Fruit fly (Drosophila melanogaster) whole organism, embryonic: ENCODE data around the gene Pvr.
A peak's percentile ranks its signal among the peaks of the same experiment; 100 is the strongest.

ENCODE experiments used
- CG10147 ChIP-seq: fragments of 200-800 bp; sonication (Bioruptor generic); optimal IDR thresholded peaks from 2 replicates; lab custom pipeline; 2019; ENCODE audit warnings: missing biosample characterization, mild to moderate bottlenecking, missing genetic modification characterization, moderate library complexity
- CG10979 ChIP-seq: fragments of 200-800 bp; sonication (Bioruptor generic); optimal IDR thresholded peaks from 2 replicates; lab custom pipeline; 2018; ENCODE audit warnings: missing biosample characterization, mild to moderate bottlenecking, missing genetic modification characterization, moderate library complexity
- CG13287 ChIP-seq: fragments of 200-800 bp; sonication (Bioruptor generic); IDR thresholded peaks from 2 replicates; pipeline ENCODE4 v1.3.6; 2022; ENCODE audit warnings: missing biosample characterization, missing genetic modification characterization; ENCODE audit not compliant: partially characterized antibody
- CG16779 ChIP-seq: fragments of 200-800 bp; sonication (Bioruptor generic); IDR thresholded peaks from 2 replicates; pipeline ENCODE4 v1.3.6; 2022; ENCODE audit warnings: missing biosample characterization, missing genetic modification characterization
- CG16813 ChIP-seq: fragments of 200-800 bp; sonication (Bioruptor generic); IDR thresholded peaks from 3 replicates; pipeline ENCODE4 v1.3.6; 2022; ENCODE audit warnings: missing biosample characterization, missing genetic modification characterization; ENCODE audit not compliant: partially characterized antibody
- CG16815 ChIP-seq: fragments of 200-800 bp; sonication (Bioruptor generic); optimal IDR thresholded peaks from 3 replicates; lab custom pipeline; 2017; ENCODE audit warnings: missing biosample characterization, mild to moderate bottlenecking, missing genetic modification characterization
- CG16863 ChIP-seq: fragments of 200-800 bp; sonication (Bioruptor generic); optimal IDR thresholded peaks from 3 replicates; lab custom pipeline; 2016; ENCODE audit warnings: missing biosample characterization, missing genetic modification characterization
- CG17829 ChIP-seq: fragments of 200-800 bp; optimal IDR thresholded peaks from 2 replicates; lab custom pipeline; 2019; ENCODE audit warnings: missing biosample characterization, mild to moderate bottlenecking, missing genetic modification characterization, moderate library complexity
- CG1832 ChIP-seq: fragments of 200-800 bp; sonication (Bioruptor generic); optimal IDR thresholded peaks from 2 replicates; lab custom pipeline; 2017; ENCODE audit warnings: missing biosample characterization, mild to moderate bottlenecking, missing genetic modification characterization, inconsistent platforms
- CG3065 ChIP-seq: fragments of 200-800 bp; sonication (Bioruptor generic); optimal IDR thresholded peaks from 2 replicates; lab custom pipeline; 2016; ENCODE audit warnings: missing biosample characterization, missing genetic modification characterization
- CG31365 ChIP-seq: fragments of 200-800 bp; sonication (Bioruptor generic); optimal IDR thresholded peaks from 2 replicates; lab custom pipeline; 2018; ENCODE audit warnings: missing biosample characterization, mild to moderate bottlenecking, missing genetic modification characterization
- CG3995 ChIP-seq: fragments of 200-800 bp; sonication (Bioruptor generic); optimal IDR thresholded peaks from 3 replicates; lab custom pipeline; 2016; ENCODE audit warnings: missing biosample characterization, missing genetic modification characterization
- CG4328 ChIP-seq: fragments of 200-800 bp; sonication (Bioruptor generic); optimal IDR thresholded peaks from 3 replicates; lab custom pipeline; 2017; ENCODE audit warnings: missing biosample characterization, missing genetic modification reagents, missing genetic modification characterization
- CG43689 ChIP-seq: fragments of 200-800 bp; sonication (Bioruptor generic); IDR thresholded peaks from 2 replicates; pipeline ENCODE4 v1.3.6; 2022; ENCODE audit warnings: missing biosample characterization, missing genetic modification characterization
- CG4404 ChIP-seq: fragments of 200-800 bp; sonication (Bioruptor generic); IDR thresholded peaks from 2 replicates; pipeline ENCODE4 v1.3.6; 2022; ENCODE audit warnings: missing biosample characterization, missing genetic modification characterization
- CG4424 ChIP-seq: fragments of 200-800 bp; sonication (Bioruptor generic); optimal IDR thresholded peaks from 3 replicates; lab custom pipeline; 2016; ENCODE audit warnings: missing biosample characterization, missing genetic modification characterization
- CG7357 ChIP-seq: fragments of 200-800 bp; sonication (Bioruptor generic); IDR thresholded peaks from 3 replicates; pipeline ENCODE4 v1.3.6; 2022; ENCODE audit warnings: missing biosample characterization, missing genetic modification characterization
- CG8924 ChIP-seq: fragments of 200-800 bp; optimal IDR thresholded peaks from 3 replicates; lab custom pipeline; 2019; ENCODE audit warnings: missing biosample characterization, mild to moderate bottlenecking, missing genetic modification characterization, moderate library complexity
- CG9215 ChIP-seq: fragments of 200-800 bp; sonication (Bioruptor generic); IDR thresholded peaks from 2 replicates; pipeline ENCODE4 v1.3.6; 2022; ENCODE audit warnings: missing biosample characterization, missing genetic modification characterization
- CG9437 ChIP-seq: fragments of 200-800 bp; sonication (Bioruptor generic); optimal IDR thresholded peaks from 2 replicates; lab custom pipeline; 2018; ENCODE audit warnings: missing biosample characterization, mild to moderate bottlenecking, missing genetic modification characterization
- D19A ChIP-seq: fragments of 200-800 bp; optimal IDR thresholded peaks from 3 replicates; lab custom pipeline; 2019; ENCODE audit warnings: missing biosample characterization, mild to moderate bottlenecking, missing genetic modification characterization, moderate library complexity
- D19B ChIP-seq: fragments of 200-800 bp; sonication (Bioruptor generic); optimal IDR thresholded peaks from 2 replicates; lab custom pipeline; 2017; ENCODE audit warnings: missing biosample characterization, mild to moderate bottlenecking, missing genetic modification characterization
- Deaf1 ChIP-seq: fragments of 200-800 bp; optimal IDR thresholded peaks from 3 replicates; lab custom pipeline; 2019; ENCODE audit warnings: missing biosample characterization, mild to moderate bottlenecking, missing genetic modification characterization, moderate library complexity
- Drgx ChIP-seq: fragments of 200-800 bp; sonication (Bioruptor generic); IDR thresholded peaks from 2 replicates; pipeline ENCODE4 v1.3.6; 2022; ENCODE audit warnings: missing biosample characterization, missing genetic modification characterization
- Ets65A ChIP-seq: fragments of 200-800 bp; sonication (Bioruptor generic); peaks from one replicate; lab custom pipeline; 2016; ENCODE audit warnings: missing biosample characterization, missing genetic modification characterization
- Fer3 ChIP-seq: fragments of 200-800 bp; sonication (Bioruptor generic); optimal IDR thresholded peaks from 2 replicates; lab custom pipeline; 2018; ENCODE audit warnings: missing biosample characterization, mild to moderate bottlenecking, missing genetic modification characterization, moderate library complexity
- HHEX ChIP-seq: fragments of 200-800 bp; sonication (Bioruptor generic); optimal IDR thresholded peaks from 3 replicates; lab custom pipeline; 2017; ENCODE audit warnings: missing biosample characterization, mild to moderate bottlenecking, missing genetic modification characterization, missing genetic modification reagents
- Jarid2 ChIP-seq: fragments of 200-800 bp; sonication (Bioruptor generic); optimal IDR thresholded peaks from 3 replicates; lab custom pipeline; 2017; ENCODE audit warnings: mild to moderate bottlenecking, missing biosample characterization, missing genetic modification reagents, missing genetic modification characterization
- MESR4 ChIP-seq: fragments of 200-800 bp; sonication (Bioruptor generic); optimal IDR thresholded peaks from 2 replicates; lab custom pipeline; 2018; ENCODE audit warnings: missing biosample characterization, mild to moderate bottlenecking, missing genetic modification characterization, moderate library complexity
- Oaz ChIP-seq: fragments of 200-800 bp; sonication (Bioruptor generic); IDR thresholded peaks from 2 replicates; pipeline ENCODE4 v1.3.6; 2022; ENCODE audit warnings: missing biosample characterization, missing genetic modification characterization
- Usf ChIP-seq: fragments of 200-800 bp; sonication (Bioruptor generic); optimal IDR thresholded peaks from 2 replicates; lab custom pipeline; 2017; ENCODE audit warnings: missing genotype, missing biosample characterization, missing genetic modification characterization
- ara ChIP-seq: fragments of 200-800 bp; sonication (Bioruptor generic); IDR thresholded peaks from 2 replicates; pipeline ENCODE4 v1.3.6; 2022; ENCODE audit warnings: missing biosample characterization, missing genetic modification characterization
- bigmax ChIP-seq: fragments of 200-800 bp; sonication (Bioruptor generic); optimal IDR thresholded peaks from 2 replicates; lab custom pipeline; 2018; ENCODE audit warnings: missing biosample characterization, mild to moderate bottlenecking, missing genetic modification characterization
- cato ChIP-seq: fragments of 200-800 bp; sonication (Bioruptor generic); optimal IDR thresholded peaks from 2 replicates; lab custom pipeline; 2016; ENCODE audit warnings: missing biosample characterization, missing genetic modification characterization, borderline replicate concordance
- caup ChIP-seq: fragments of 200-800 bp; sonication (Bioruptor generic); optimal IDR thresholded peaks from 3 replicates; lab custom pipeline; 2017; ENCODE audit warnings: missing biosample characterization, mild to moderate bottlenecking, missing genetic modification characterization, moderate library complexity; ENCODE audit not compliant: severe bottlenecking
- chif ChIP-seq, 2 experiments: fragments of 200-800 bp; sonication (Bioruptor generic); optimal IDR thresholded peaks; 3 replicates each; lab custom pipeline; 2016; ENCODE audit warnings: missing biosample characterization in 2 of 2, missing genetic modification characterization in 2 of 2
- dmrt11E ChIP-seq: fragments of 200-800 bp; sonication (Bioruptor generic); optimal IDR thresholded peaks from 3 replicates; lab custom pipeline; 2018; ENCODE audit warnings: missing biosample characterization, mild to moderate bottlenecking, missing genetic modification characterization, moderate library complexity
- fd3F ChIP-seq: fragments of 200-800 bp; sonication (Bioruptor generic); optimal IDR thresholded peaks from 2 replicates; lab custom pipeline; 2018; ENCODE audit warnings: missing biosample characterization, mild to moderate bottlenecking, missing genetic modification characterization, moderate library complexity
- hb ChIP-seq: fragments of 200-800 bp; sonication (Bioruptor generic); IDR thresholded peaks from 3 replicates; pipeline ENCODE4 v1.3.6; 2022; ENCODE audit warnings: missing biosample characterization, missing genetic modification characterization; ENCODE audit not compliant: partially characterized antibody
- inv ChIP-seq: fragments of 200-800 bp; sonication (Bioruptor generic); IDR thresholded peaks from 2 replicates; pipeline ENCODE4 v1.3.6; 2022; ENCODE audit warnings: missing biosample characterization, missing genetic modification characterization; ENCODE audit not compliant: partially characterized antibody
- jing ChIP-seq: fragments of 200-800 bp; sonication (Bioruptor generic); optimal IDR thresholded peaks from 2 replicates; lab custom pipeline; 2018; ENCODE audit warnings: missing biosample characterization, mild to moderate bottlenecking, missing genetic modification characterization
- mld ChIP-seq: fragments of 200-800 bp; sonication (Bioruptor generic); IDR thresholded peaks from 3 replicates; pipeline ENCODE4 v1.3.6; 2022; ENCODE audit warnings: missing biosample characterization, missing genetic modification characterization; ENCODE audit not compliant: partially characterized antibody
- nau ChIP-seq: fragments of 200-800 bp; sonication (Bioruptor generic); optimal IDR thresholded peaks from 3 replicates; lab custom pipeline; 2017; ENCODE audit warnings: missing biosample characterization, mild to moderate bottlenecking, missing genetic modification characterization, missing genetic modification reagents
- pros ChIP-seq: fragments of 200-800 bp; sonication (Bioruptor generic); optimal IDR thresholded peaks from 3 replicates; lab custom pipeline; 2019; ENCODE audit warnings: missing biosample characterization, mild to moderate bottlenecking, missing genetic modification characterization, moderate library complexity
- sisA ChIP-seq: fragments of 200-800 bp; sonication (Bioruptor generic); IDR thresholded peaks from 2 replicates; pipeline ENCODE4 v1.3.6; 2022; ENCODE audit warnings: missing biosample characterization, missing genetic modification characterization
- slp2 ChIP-seq: fragments of 200-800 bp; sonication (Bioruptor generic); optimal IDR thresholded peaks from 2 replicates; lab custom pipeline; 2016; ENCODE audit warnings: missing biosample characterization, missing genetic modification characterization
- sr ChIP-seq: fragments of 200-800 bp; sonication (Bioruptor generic); IDR thresholded peaks from 3 replicates; pipeline ENCODE4 v1.3.6; 2022; ENCODE audit warnings: missing biosample characterization, missing genetic modification characterization
- stc ChIP-seq: fragments of 200-800 bp; sonication (Bioruptor generic); IDR thresholded peaks from 2 replicates; pipeline ENCODE4 v1.3.6; 2022; ENCODE audit warnings: missing biosample characterization, missing genetic modification characterization
- ttk ChIP-seq: fragments of 200-800 bp; sonication (Bioruptor generic); IDR thresholded peaks from 2 replicates; pipeline ENCODE4 v2.1.2; 2022; ENCODE audit warnings: missing biosample characterization, missing genetic modification characterization
- unc-4 ChIP-seq: fragments of 200-800 bp; sonication (Bioruptor generic); IDR thresholded peaks from 2 replicates; pipeline ENCODE4 v1.3.6; 2022; ENCODE audit warnings: missing biosample characterization, missing genetic modification characterization; ENCODE audit not compliant: partially characterized antibody
- zfh1 ChIP-seq: fragments of 200-800 bp; sonication (Bioruptor generic); IDR thresholded peaks from 3 replicates; pipeline ENCODE4 v1.3.6; 2022; ENCODE audit warnings: missing biosample characterization, missing genetic modification characterization

Pvr gene

DNA sequence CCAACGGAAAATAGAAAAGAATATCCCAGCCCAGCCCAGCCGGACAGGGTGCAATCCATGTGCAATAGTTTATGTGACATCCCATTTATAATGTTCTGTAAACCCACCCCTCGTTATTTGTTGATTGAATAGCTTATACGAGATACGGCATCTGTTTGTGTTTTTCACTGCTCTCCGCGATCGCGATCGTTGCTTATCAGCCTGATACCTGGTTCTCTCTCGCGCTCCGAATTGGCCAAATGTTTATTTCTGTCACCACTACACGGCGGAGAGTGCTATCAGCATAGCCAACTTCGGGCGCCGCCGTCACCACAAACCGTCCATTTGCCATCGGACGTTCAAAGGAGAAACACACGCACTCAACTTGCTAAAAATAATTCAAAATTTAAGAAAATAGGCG lies 25.7 kb downstream of the Pvr start, which contains the start of gene CG8353 (continued):
- TF ChIP-seq CG10147 (GFP tag; lab: Kevin White, UChicago) (no peak), dmrt11E (tag; lab: Kevin White, UChicago) (no peak), CG1832 (GFP tag; lab: Kevin White, UChicago) (no peak), CG17829 (tag; lab: Kevin White, UChicago) (no peak), CG9437 (no peak), Ets65A (GFP tag; lab: Kevin White, UChicago) (peak; percentile 14), CG7357 (no peak), cato (no peak), D19A (tag; lab: Kevin White, UChicago) (no peak), mld (GFP tag; lab: Robert Waterston, UW) (no peak), D19B (GFP tag; lab: Kevin White, UChicago) (no peak), Drgx (GFP tag; lab: Robert Waterston, UW) (peak; percentile 15; the same call in 1 of the 2 replicates), MESR4 (peak; percentile 28), stc (no peak), Deaf1 (tag; lab: Kevin White, UChicago) (peak; percentile 83), CG4424 (GFP tag; lab: Kevin White, UChicago) (no peak), hb (GFP tag; lab: Robert Waterston, UW) (no peak), Fer3 (tag; lab: Kevin White, UChicago) (no peak), slp2 (GFP tag; lab: Kevin White, UChicago) (no peak), CG3995 (GFP tag; lab: Kevin White, UChicago) (no peak), bigmax (GFP tag; lab: Kevin White, UChicago) (no peak), CG16815 (GFP tag; lab: Kevin White, UChicago) (no peak), jing (GFP tag; lab: Kevin White, UChicago) (no peak), inv (GFP tag; lab: Robert Waterston, UW) (no peak), CG16863 (GFP tag; lab: Kevin White, UChicago) (no peak), ara (GFP tag; lab: Robert Waterston, UW) (no peak), nau (no peak), CG3065 (GFP tag; lab: Kevin White, UChicago) (no peak), sisA (GFP tag; lab: Robert Waterston, UW) (no peak), CG9215 (GFP tag; lab: Robert Waterston, UW) (no peak), sr (no peak), pros (GFP tag; lab: Kevin White, UChicago) (peak; percentile 33), caup (GFP tag; lab: Kevin White, UChicago) (no peak), chif (GFP tag; optimal IDR thresholded peaks at IDR 0.05; lab: Kevin White, UChicago) (no peak), CG43689 (GFP tag; lab: Robert Waterston, UW) (no peak), CG16779 (GFP tag; lab: Robert Waterston, UW) (no peak), CG8924 (no peak), HHEX (GFP tag; lab: Kevin White, UChicago) (no peak), Usf (GFP tag; lab: Kevin White, UChicago) (no peak), Oaz (GFP tag; lab: Robert Waterston, UW) (no peak), CG10979 (no peak), CG16813 (GFP tag; lab: Robert Waterston, UW) (no peak), Jarid2 (GFP tag; lab: Kevin White, UChicago) (peak; percentile 29), CG4404 (GFP tag; lab: Robert Waterston, UW) (no peak), CG13287 (GFP tag; lab: Robert Waterston, UW) (0 out of 2 replicates have a peak, but pooled peaks have one; percentile 20), fd3F (GFP tag; lab: Kevin White, UChicago) (no peak), unc-4 (GFP tag; lab: Robert Waterston, UW) (no peak), zfh1 (GFP tag; lab: Robert Waterston, UW) (0 out of 3 replicates have a peak, but pooled peaks have one; percentile 50), CG31365 (tag; lab: Kevin White, UChicago) (no peak), ttk (GFP tag; lab: Robert Waterston, UW) (no peak), CG4328 (GFP tag; lab: Kevin White, UChicago) (no peak)
